Fruit fly (Drosophila melanogaster) whole organism, embryonic: ENCODE data around the gene CG12560.

Experiments used
- Atf6 ChIP-seq: fragments of 200-800 bp; sonication (Bioruptor generic); IDR thresholded peaks from 2 replicates; pipeline ENCODE4 v1.3.6; 2022; ENCODE audit warnings: missing biosample characterization, missing genetic modification characterization
- CG10274 ChIP-seq: fragments of 200-800 bp; sonication (Bioruptor generic); optimal IDR thresholded peaks from 3 replicates; lab custom pipeline; 2017; ENCODE audit warnings: missing biosample characterization, mild to moderate bottlenecking, missing genetic modification characterization
- CG10462 ChIP-seq: fragments of 200-800 bp; sonication (Bioruptor generic); optimal IDR thresholded peaks from 2 replicates; lab custom pipeline; 2016; ENCODE audit warnings: missing biosample characterization, missing genetic modification characterization
- CG10565 ChIP-seq: fragments of 200-800 bp; sonication (Bioruptor generic); optimal IDR thresholded peaks from 3 replicates; lab custom pipeline; 2016; ENCODE audit warnings: missing biosample characterization, mild to moderate bottlenecking, missing genetic modification characterization
- CG10979 ChIP-seq: fragments of 200-800 bp; sonication (Bioruptor generic); optimal IDR thresholded peaks from 2 replicates; lab custom pipeline; 2018; ENCODE audit warnings: missing biosample characterization, mild to moderate bottlenecking, missing genetic modification characterization, moderate library complexity
- CG11456 ChIP-seq: fragments of 200-800 bp; sonication (Bioruptor generic); IDR thresholded peaks from 3 replicates; pipeline ENCODE4 v1.3.6; 2022; ENCODE audit warnings: missing biosample characterization, missing genetic modification characterization
- CG12219 ChIP-seq: fragments of 200-800 bp; sonication (Bioruptor generic); optimal IDR thresholded peaks from 3 replicates; lab custom pipeline; 2018; ENCODE audit warnings: missing biosample characterization, mild to moderate bottlenecking, missing genetic modification characterization
- CG13775 ChIP-seq: fragments of 200-800 bp; sonication (Bioruptor generic); optimal IDR thresholded peaks from 3 replicates; lab custom pipeline; 2017; ENCODE audit warnings: missing biosample characterization, mild to moderate bottlenecking, missing genetic modification characterization
- CG16813 ChIP-seq: fragments of 200-800 bp; sonication (Bioruptor generic); IDR thresholded peaks from 3 replicates; pipeline ENCODE4 v1.3.6; 2022; ENCODE audit warnings: missing biosample characterization, missing genetic modification characterization; ENCODE audit not compliant: partially characterized antibody
- CG17359 ChIP-seq: fragments of 200-800 bp; sonication (Bioruptor generic); optimal IDR thresholded peaks from 3 replicates; lab custom pipeline; 2018; ENCODE audit warnings: missing biosample characterization, mild to moderate bottlenecking, missing genetic modification characterization, moderate library complexity
- CG1792 ChIP-seq: fragments of 200-800 bp; sonication (Bioruptor generic); optimal IDR thresholded peaks from 2 replicates; lab custom pipeline; 2016; ENCODE audit warnings: missing biosample characterization, missing genetic modification characterization
- CG2129 ChIP-seq: fragments of 200-800 bp; sonication (Bioruptor generic); IDR thresholded peaks from 2 replicates; pipeline ENCODE4 v1.3.6; 2022; ENCODE audit warnings: missing biosample characterization, missing genetic modification characterization; ENCODE audit not compliant: partially characterized antibody
- CG31388 ChIP-seq: fragments of 200-800 bp; sonication (Bioruptor generic); optimal IDR thresholded peaks from 2 replicates; lab custom pipeline; 2016; ENCODE audit warnings: missing biosample characterization, missing genetic modification characterization
- CG34422 ChIP-seq: fragments of 200-800 bp; sonication (Bioruptor generic); IDR thresholded peaks from 3 replicates; pipeline ENCODE4 v1.3.6; 2022; ENCODE audit warnings: missing biosample characterization, missing genetic modification characterization
- CG4282 ChIP-seq: fragments of 200-800 bp; sonication (Bioruptor generic); optimal IDR thresholded peaks from 2 replicates; lab custom pipeline; 2016; ENCODE audit warnings: missing biosample characterization, missing genetic modification characterization
- CG5953 ChIP-seq: fragments of 200-800 bp; sonication (Bioruptor generic); IDR thresholded peaks from 2 replicates; pipeline ENCODE4 v1.3.6; 2022; ENCODE audit warnings: missing biosample characterization, missing genetic modification characterization
- CG7928 ChIP-seq: fragments of 200-800 bp; sonication (Bioruptor generic); optimal IDR thresholded peaks from 2 replicates; lab custom pipeline; 2017; ENCODE audit warnings: missing biosample characterization, mild to moderate bottlenecking, missing genetic modification characterization
- CG8290 ChIP-seq, 3 experiments: fragments of 200-800 bp; sonication (Bioruptor generic); optimal IDR thresholded peaks; 2 replicates each; lab custom pipeline; 2016 to 2019; ENCODE audit warnings: missing biosample characterization in 3 of 3, missing genetic modification characterization in 3 of 3, mild to moderate bottlenecking in 2 of 3, moderate library complexity in 1 of 3
- CG9797 ChIP-seq: fragments of 200-800 bp; sonication (Bioruptor generic); optimal IDR thresholded peaks from 3 replicates; lab custom pipeline; 2018; ENCODE audit warnings: missing biosample characterization, mild to moderate bottlenecking, missing genetic modification characterization
- CG9817 ChIP-seq: fragments of 200-800 bp; sonication (Bioruptor generic); optimal IDR thresholded peaks from 2 replicates; lab custom pipeline; 2018; ENCODE audit warnings: missing biosample characterization, mild to moderate bottlenecking, missing genetic modification characterization, moderate library complexity
- Dbx ChIP-seq: fragments of 200-800 bp; sonication (Bioruptor generic); IDR thresholded peaks from 3 replicates; pipeline ENCODE4 v1.3.6; 2022; ENCODE audit warnings: missing biosample characterization, missing genetic modification characterization
- Deaf1 ChIP-seq: fragments of 200-800 bp; optimal IDR thresholded peaks from 3 replicates; lab custom pipeline; 2019; ENCODE audit warnings: missing biosample characterization, mild to moderate bottlenecking, missing genetic modification characterization, moderate library complexity
- Drgx ChIP-seq: fragments of 200-800 bp; sonication (Bioruptor generic); IDR thresholded peaks from 2 replicates; pipeline ENCODE4 v1.3.6; 2022; ENCODE audit warnings: missing biosample characterization, missing genetic modification characterization
- HHEX ChIP-seq: fragments of 200-800 bp; sonication (Bioruptor generic); optimal IDR thresholded peaks from 3 replicates; lab custom pipeline; 2017; ENCODE audit warnings: missing biosample characterization, mild to moderate bottlenecking, missing genetic modification characterization, missing genetic modification reagents
- Hmr ChIP-seq: fragments of 200-800 bp; sonication (Bioruptor generic); optimal IDR thresholded peaks from 3 replicates; lab custom pipeline; 2017; ENCODE audit warnings: mild to moderate bottlenecking, missing biosample characterization, missing genetic modification reagents, missing genetic modification characterization
- Jarid2 ChIP-seq: fragments of 200-800 bp; sonication (Bioruptor generic); optimal IDR thresholded peaks from 3 replicates; lab custom pipeline; 2017; ENCODE audit warnings: mild to moderate bottlenecking, missing biosample characterization, missing genetic modification reagents, missing genetic modification characterization
- Myb ChIP-seq: fragments of 200-800 bp; sonication (Bioruptor generic); optimal IDR thresholded peaks from 2 replicates; lab custom pipeline; 2016; ENCODE audit warnings: missing biosample characterization, missing genetic modification characterization
- Xbp1 ChIP-seq: fragments of 200-800 bp; sonication (Bioruptor generic); optimal IDR thresholded peaks from 3 replicates; lab custom pipeline; 2016; ENCODE audit warnings: missing biosample characterization, mild to moderate bottlenecking, missing genetic modification characterization
- al ChIP-seq: fragments of 200-800 bp; sonication (Bioruptor generic); IDR thresholded peaks from 2 replicates; pipeline ENCODE4 v1.3.6; 2022; ENCODE audit warnings: missing biosample characterization, missing genetic modification characterization
- ase ChIP-seq: fragments of 200-800 bp; sonication (Bioruptor generic); IDR thresholded peaks from 3 replicates; pipeline ENCODE4 v1.3.6; 2022; ENCODE audit warnings: missing biosample characterization, missing genetic modification characterization
- cad ChIP-seq: fragments of >200 bp; optimal IDR thresholded peaks from 2 replicates; lab custom pipeline; 2017; ENCODE audit warnings: missing biosample characterization, missing genetic modification characterization
- cwo ChIP-seq: fragments of 200-800 bp; sonication (Bioruptor generic); optimal IDR thresholded peaks from 3 replicates; lab custom pipeline; 2017; ENCODE audit warnings: missing biosample characterization, missing genetic modification characterization, mild to moderate bottlenecking, moderate library complexity, missing genetic modification reagents
- dan ChIP-seq: fragments of 200-800 bp; sonication (Bioruptor generic); IDR thresholded peaks from 2 replicates; pipeline ENCODE4 v1.3.6; 2022; ENCODE audit warnings: missing biosample characterization, missing genetic modification characterization
- dmrt99B ChIP-seq: fragments of 200-800 bp; sonication (Bioruptor generic); optimal IDR thresholded peaks from 2 replicates; lab custom pipeline; 2018; ENCODE audit warnings: missing biosample characterization, mild to moderate bottlenecking, missing genetic modification characterization, moderate library complexity
- dysf ChIP-seq: fragments of 200-800 bp; sonication (Bioruptor generic); IDR thresholded peaks from 3 replicates; pipeline ENCODE4 v1.3.6; 2022; ENCODE audit warnings: missing biosample characterization, missing genetic modification characterization
- emc ChIP-seq: fragments of 200-800 bp; sonication (Bioruptor generic); optimal IDR thresholded peaks from 2 replicates; lab custom pipeline; 2016; ENCODE audit warnings: missing biosample characterization, missing genetic modification characterization
- ewg ChIP-seq: fragments of 200-800 bp; sonication (Bioruptor generic); optimal IDR thresholded peaks from 3 replicates; lab custom pipeline; 2017; ENCODE audit warnings: mild to moderate bottlenecking, missing biosample characterization, missing genetic modification reagents, missing genetic modification characterization
- ftz-f1 ChIP-seq: fragments of 200-800 bp; sonication (Bioruptor generic); optimal IDR thresholded peaks from 2 replicates; lab custom pipeline; 2016; ENCODE audit warnings: missing biosample characterization, missing genetic modification characterization
- grau ChIP-seq: fragments of 200-800 bp; optimal IDR thresholded peaks from 3 replicates; lab custom pipeline; 2019; ENCODE audit warnings: missing biosample characterization, mild to moderate bottlenecking, missing genetic modification characterization, moderate library complexity
- gro ChIP-seq: fragments of 200-800 bp; sonication (Bioruptor generic); optimal IDR thresholded peaks from 2 replicates; lab custom pipeline; 2016; ENCODE audit warnings: missing biosample characterization, missing genetic modification characterization
- her ChIP-seq: fragments of 200-800 bp; sonication (Bioruptor generic); optimal IDR thresholded peaks from 2 replicates; lab custom pipeline; 2016; ENCODE audit warnings: missing biosample characterization, missing genetic modification characterization
- lmd ChIP-seq: fragments of 200-800 bp; sonication (Bioruptor generic); IDR thresholded peaks from 2 replicates; pipeline ENCODE4 v1.3.6; 2022; ENCODE audit warnings: missing biosample characterization, missing genetic modification characterization
- nerfin-1 ChIP-seq: fragments of 200-800 bp; sonication (Bioruptor generic); optimal IDR thresholded peaks from 3 replicates; lab custom pipeline; 2019; ENCODE audit warnings: missing biosample characterization, mild to moderate bottlenecking, missing genetic modification characterization, moderate library complexity
- nom ChIP-seq: fragments of 200-800 bp; sonication (Bioruptor generic); optimal IDR thresholded peaks from 2 replicates; lab custom pipeline; 2017; ENCODE audit warnings: missing biosample characterization, missing genetic modification characterization, mild to moderate bottlenecking, moderate library complexity, missing genetic modification reagents
- pho ChIP-seq: fragments of 200-800 bp; sonication (Bioruptor generic); optimal IDR thresholded peaks from 2 replicates; lab custom pipeline; 2016; ENCODE audit warnings: missing biosample characterization, missing genetic modification characterization
- prd ChIP-seq, 3 experiments: fragments of >200 bp in 2 of 3; fragments of 200-800 bp in 1 of 3; sonication (Bioruptor generic) in 1 of 3; optimal IDR thresholded peaks in 2 of 3; IDR thresholded peaks in 1 of 3; 2 replicates in 2 of 3; 3 replicates in 1 of 3; pipeline versions ENCODE4 v1.3.6 to Lab custom; 2017 to 2022; ENCODE audit warnings: missing biosample characterization in 1 of 3, missing genetic modification characterization in 1 of 3
- row ChIP-seq: fragments of 200-800 bp; sonication (Bioruptor generic); IDR thresholded peaks from 3 replicates; pipeline ENCODE4 v1.3.6; 2022; ENCODE audit warnings: missing biosample characterization, missing genetic modification characterization
- wek ChIP-seq: fragments of 200-800 bp; sonication (Bioruptor generic); optimal IDR thresholded peaks from 3 replicates; lab custom pipeline; 2018; ENCODE audit warnings: missing biosample characterization, mild to moderate bottlenecking, missing genetic modification characterization, moderate library complexity
- zfh2 ChIP-seq: fragments of 200-800 bp; sonication (Bioruptor generic); optimal IDR thresholded peaks from 2 replicates; lab custom pipeline; 2016; ENCODE audit warnings: missing biosample characterization, missing genetic modification characterization

Gene CG12560

DNA sequence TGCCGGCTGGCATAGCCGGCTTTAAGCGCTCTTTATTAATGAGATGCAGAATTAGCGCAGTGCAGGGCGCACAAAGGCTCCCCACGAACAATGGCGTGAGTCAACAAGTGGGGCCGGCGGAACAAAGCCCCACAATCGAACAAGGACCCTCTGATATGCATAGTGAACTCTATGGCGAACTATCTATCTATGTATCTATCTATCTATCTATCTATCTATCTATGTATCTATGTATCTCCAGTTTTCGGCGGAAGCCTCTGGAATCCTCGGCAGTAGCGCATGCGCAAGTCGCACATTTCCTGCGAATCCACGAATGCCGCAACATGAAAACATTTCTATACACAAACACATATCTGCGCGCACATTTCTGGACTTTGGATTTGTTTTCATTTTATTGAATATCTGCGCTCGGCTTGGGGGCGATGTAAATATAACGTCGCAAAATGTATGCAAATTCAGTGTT, 8.7 kb downstream of the CG12560 start (continued):
- TF ChIP-seq cad (GFP tag; lab: Kevin White, UChicago) (no peak), Hmr (GFP tag; lab: Kevin White, UChicago) (peak; percentile 55), Dbx (GFP tag; lab: Robert Waterston, UW) (peak; percentile 69; the same call in 2 of the 3 replicates), Xbp1 (peak; percentile 9), al (peak; percentile 59), CG8290 (GFP tag; optimal IDR thresholded peaks at IDR 0.05; lab: Kevin White, UChicago) (no peak), CG8290 (tag; optimal IDR thresholded peaks at IDR 0.05; lab: Kevin White, UChicago) (peak in 1 of 2 experiments; percentile 71), CG11456 (GFP tag; lab: Robert Waterston, UW) (0 out of 3 replicates have a peak, but pooled peaks have one; percentile 27), CG5953 (GFP tag; lab: Robert Waterston, UW) (no peak), lmd (GFP tag; lab: Robert Waterston, UW) (peak; percentile 36; the same call in 1 of the 2 replicates), CG10462 (no peak), Drgx (GFP tag; lab: Robert Waterston, UW) (peak; percentile 91), nom (GFP tag; lab: Kevin White, UChicago) (peak; percentile 98), CG16813 (0 out of 3 replicates have a peak, but pooled peaks have one; percentile 13), CG4282 (GFP tag; lab: Kevin White, UChicago) (no peak), Deaf1 (tag; lab: Kevin White, UChicago) (peak; percentile 4), ewg (GFP tag; lab: Kevin White, UChicago) (peak; percentile 65), zfh2 (GFP tag; lab: Kevin White, UChicago) (peak; percentile 75), dysf (GFP tag; lab: Robert Waterston, UW) (peak; percentile 18; the same call in 1 of the 3 replicates), Jarid2 (GFP tag; lab: Kevin White, UChicago) (no peak), CG13775 (GFP tag; lab: Kevin White, UChicago) (peak; percentile 6), ase (GFP tag; lab: Robert Waterston, UW) (no peak), CG34422 (GFP tag; lab: Robert Waterston, UW) (0 out of 3 replicates have a peak, but pooled peaks have one; percentile 30), nerfin-1 (peak; percentile 95), CG10979 (no peak), CG7928 (peak; percentile 8), dan (GFP tag; lab: Robert Waterston, UW) (no peak), CG10565 (no peak), CG1792 (GFP tag; lab: Kevin White, UChicago) (no peak), CG9797 (GFP tag; lab: Kevin White, UChicago) (no peak), pho (GFP tag; lab: Kevin White, UChicago) (peak; percentile 70), grau (peak; percentile 49), emc (GFP tag; lab: Kevin White, UChicago) (peak; percentile 19), CG31388 (GFP tag; lab: Kevin White, UChicago) (no peak), gro (peak; percentile 68), CG17359 (tag; lab: Kevin White, UChicago) (no peak), her (peak; percentile 49), HHEX (peak; percentile 9), wek (GFP tag; lab: Kevin White, UChicago) (no peak), CG12219 (GFP tag; lab: Kevin White, UChicago) (no peak), Atf6 (GFP tag; lab: Robert Waterston, UW) (peak; percentile 51; the same call in 1 of the 2 replicates), cwo (GFP tag; lab: Kevin White, UChicago) (peak; percentile 31), row (GFP tag; lab: Robert Waterston, UW) (peak; percentile 12; the same call in 1 of the 3 replicates), prd (optimal IDR thresholded peaks at IDR 0.05; lab: Kevin White, UChicago) (no peak), prd (GFP tag; IDR thresholded peaks at IDR 0.05; lab: Robert Waterston, UW) (0 out of 3 replicates have a peak, but pooled peaks have one; percentile 3), CG10274 (GFP tag; lab: Kevin White, UChicago) (peak; percentile 97), CG2129 (GFP tag; lab: Robert Waterston, UW) (no peak), CG9817 (peak; percentile 5), dmrt99B (tag; lab: Kevin White, UChicago) (no peak), Myb (peak; percentile 12), ftz-f1 (GFP tag; lab: Kevin White, UChicago) (peak; percentile 1)
